Worm (Caenorhabditis elegans): ENCODE results near the gene C17C3.15.

C17C3.15 gene

ce11 chrII:5543476-5544144, 26.8 kb upstream of the C17C3.15 start (continued):
- TF ChIP-seq pha-4 (GFP tag; IDR thresholded peaks at IDR 0.05), result peak; percentile 96
- TF ChIP-seq pha-4 (tag; optimal IDR thresholded peaks at IDR 0.05), result peak; percentile 88
- TF ChIP-seq attf-4 (tag; optimal IDR thresholded peaks at IDR 0.05), result peak; percentile 63
- peak; percentile 75 for TF ChIP-seq Y48G9A.11 (GFP tag; IDR thresholded peaks at IDR 0.05)
- peak; percentile 100 for TF ChIP-seq aha-1 (tag)
- TF ChIP-seq ama-1 (optimal IDR thresholded peaks at IDR 0.05), result peak; percentile 100
- peak; percentile 42 for TF ChIP-seq ztf-11 (tag; optimal IDR thresholded peaks at IDR 0.05)
- TF ChIP-seq Y75B8A.6 (GFP tag; IDR thresholded peaks at IDR 0.05), result peak; percentile 76; the same call in 1 of the 2 replicates
- peak; percentile 90 for TF ChIP-seq mxl-3 (GFP tag; optimal IDR thresholded peaks at IDR 0.05)
- peak; percentile 95 for TF ChIP-seq zag-1 (tag; optimal IDR thresholded peaks at IDR 0.05)
- TF ChIP-seq saeg-2 (GFP tag; IDR thresholded peaks at IDR 0.05), result peak; percentile 95
- TF ChIP-seq fkh-10 (GFP tag; optimal IDR thresholded peaks at IDR 0.05), result peak; percentile 98
- TF ChIP-seq nhr-102 (tag; optimal IDR thresholded peaks at IDR 0.05), result peak; percentile 97
- TF ChIP-seq skn-1 (tag; optimal IDR thresholded peaks at IDR 0.05), result peak; percentile 69
- peak; percentile 79 for TF ChIP-seq zfp-2 (tag; optimal IDR thresholded peaks at IDR 0.05)
- peak; percentile 87 for TF ChIP-seq aly-2 (tag; optimal IDR thresholded peaks at IDR 0.05)
- TF ChIP-seq unc-130 (GFP tag; optimal IDR thresholded peaks at IDR 0.05), result peak; percentile 34
- peak; percentile 89 for TF ChIP-seq ceh-32 (tag; optimal IDR thresholded peaks at IDR 0.05; ENCODE audit: poor library complexity)
- peak; percentile 97 for TF ChIP-seq ceh-20 (GFP tag; IDR thresholded peaks at IDR 0.05)
- TF ChIP-seq nhr-25 (tag; optimal IDR thresholded peaks at IDR 0.05; ENCODE audit: borderline replicate concordance, insufficient read depth), result peak; percentile 97
- 0 out of 2 replicates have a peak, but pooled peaks have one; percentile 7 for TF ChIP-seq zip-11 (GFP tag; IDR thresholded peaks at IDR 0.05)
- peak; percentile 92 for TF ChIP-seq T20F7.1 (GFP tag; optimal IDR thresholded peaks at IDR 0.05)
- TF ChIP-seq T26A8.4 (GFP tag; IDR thresholded peaks at IDR 0.05), result peak; percentile 99
- peak; percentile 93 for TF ChIP-seq F10B5.3 (tag; optimal IDR thresholded peaks at IDR 0.05)
- TF ChIP-seq F26F4.8 (GFP tag; conservative IDR thresholded peaks at IDR 0.05), result no peak
- peak in 1 of 2 experiments; percentile 100 for TF ChIP-seq unc-62 (GFP tag; optimal IDR thresholded peaks at IDR 0.05 in 1 of 2)
- peak; percentile 94 for TF ChIP-seq unc-62 (tag; optimal IDR thresholded peaks at IDR 0.05)
- TF ChIP-seq lsy-2 (tag; optimal IDR thresholded peaks at IDR 0.05), result peak; percentile 94 to 96
- no peak for TF ChIP-seq unc-39 (tag; optimal IDR thresholded peaks at IDR 0.05)
- TF ChIP-seq D1046.2 (GFP tag; IDR thresholded peaks at IDR 0.05), result peak; percentile 93
- peak; percentile 98 for TF ChIP-seq rbr-2 (tag; optimal IDR thresholded peaks at IDR 0.05)
- no peak for TF ChIP-seq ceh-62 (tag; optimal IDR thresholded peaks at IDR 0.05)
- peak; percentile 65 for TF ChIP-seq nhr-237 (tag; optimal IDR thresholded peaks at IDR 0.05)
- TF ChIP-seq mdl-1 (tag; optimal IDR thresholded peaks at IDR 0.05), result peak; percentile 84 to 93
- TF ChIP-seq arid-1 (GFP tag; conservative IDR thresholded peaks at IDR 0.05), result peak; percentile 96
- peak; percentile 96 for TF ChIP-seq nhr-10 (tag; optimal IDR thresholded peaks at IDR 0.05)
- peak; percentile 96 for TF ChIP-seq duxl-1 (tag; optimal IDR thresholded peaks at IDR 0.05; ENCODE audit: poor library complexity)
- peak in 1 of 2 experiments; percentile 33; a peak in 1 of 4 replicates for TF ChIP-seq madf-5 (GFP tag; IDR thresholded peaks at IDR 0.05)
- peak; percentile 94 for TF ChIP-seq vab-7 (GFP tag; IDR thresholded peaks at IDR 0.05)
- 0 out of 2 replicates have a peak, but pooled peaks have one; percentile 69 for TF ChIP-seq F44E2.7 (GFP tag; IDR thresholded peaks at IDR 0.05)
- TF ChIP-seq daf-8 (GFP tag; IDR thresholded peaks at IDR 0.05), result peak; percentile 84; the same call in 1 of the 2 replicates
- peak; percentile 94 for TF ChIP-seq ceh-44 (GFP tag; IDR thresholded peaks at IDR 0.05)
- peak; percentile 92 for TF ChIP-seq ztf-7 (tag; optimal IDR thresholded peaks at IDR 0.05)
- TF ChIP-seq zfp-3 (GFP tag; conservative IDR thresholded peaks at IDR 0.05), result peak; percentile 94
- no peak for TF ChIP-seq daf-12 (tag; optimal IDR thresholded peaks at IDR 0.05)
- peak; percentile 98 for TF ChIP-seq nhr-11 (tag; optimal IDR thresholded peaks at IDR 0.05)
- TF ChIP-seq ceh-82 (tag; optimal IDR thresholded peaks at IDR 0.05), result no peak
- TF ChIP-seq fos-1 (tag; optimal IDR thresholded peaks at IDR 0.05), result peak; percentile 77
- TF ChIP-seq snpc-4 (tag; optimal IDR thresholded peaks at IDR 0.05), result peak; percentile 99
- TF ChIP-seq ctbp-1 (GFP tag; IDR thresholded peaks at IDR 0.05), result peak; percentile 99
- peak; percentile 96 for TF ChIP-seq tra-1 (GFP tag; IDR thresholded peaks at IDR 0.05)
